Fruit fly (Drosophila melanogaster) whole organism, embryonic: ENCODE results near the gene CG1764.
A peak's percentile ranks its signal among the peaks of the same experiment; 100 is the strongest.

Source experiments
- Asciz ChIP-seq: fragments of 200-800 bp; sonication (Bioruptor generic); optimal IDR thresholded peaks from 2 replicates; lab custom pipeline; 2017; ENCODE audit warnings: missing biosample characterization, mild to moderate bottlenecking, missing genetic modification characterization, missing genetic modification reagents
- CG11456 ChIP-seq: fragments of 200-800 bp; sonication (Bioruptor generic); IDR thresholded peaks from 3 replicates; pipeline ENCODE4 v1.3.6; 2022; ENCODE audit warnings: missing biosample characterization, missing genetic modification characterization
- CG13296 ChIP-seq: fragments of 200-800 bp; sonication (Bioruptor generic); optimal IDR thresholded peaks from 3 replicates; lab custom pipeline; 2018; ENCODE audit warnings: missing biosample characterization, mild to moderate bottlenecking, missing genetic modification characterization
- CG13424 ChIP-seq: fragments of 200-800 bp; sonication (Bioruptor generic); optimal IDR thresholded peaks from 2 replicates; lab custom pipeline; 2019; ENCODE audit warnings: missing biosample characterization, mild to moderate bottlenecking, missing genetic modification characterization, moderate library complexity
- CG14050 ChIP-seq: fragments of 200-800 bp; sonication (Bioruptor generic); IDR thresholded peaks from 3 replicates; pipeline ENCODE4 v1.3.6; 2022; ENCODE audit warnings: missing biosample characterization, missing genetic modification characterization
- CG15479 ChIP-seq: fragments of 200-800 bp; sonication (Bioruptor generic); optimal IDR thresholded peaks from 3 replicates; lab custom pipeline; 2019; ENCODE audit warnings: missing biosample characterization, mild to moderate bottlenecking, missing genetic modification characterization, moderate library complexity
- CG1603 ChIP-seq: fragments of 200-800 bp; sonication (Bioruptor generic); optimal IDR thresholded peaks from 2 replicates; lab custom pipeline; 2019; ENCODE audit warnings: missing biosample characterization, mild to moderate bottlenecking, missing genetic modification characterization, moderate library complexity
- CG17186 ChIP-seq: fragments of 200-800 bp; sonication (Bioruptor generic); optimal IDR thresholded peaks from 3 replicates; lab custom pipeline; 2017; ENCODE audit warnings: missing biosample characterization, missing genetic modification reagents, missing genetic modification characterization
- CG17385 ChIP-seq: fragments of 200-800 bp; sonication (Bioruptor generic); optimal IDR thresholded peaks from 3 replicates; lab custom pipeline; 2018; ENCODE audit warnings: missing biosample characterization, mild to moderate bottlenecking, missing genetic modification characterization
- CG18476 ChIP-seq: fragments of 200-800 bp; sonication (Bioruptor generic); optimal IDR thresholded peaks from 2 replicates; lab custom pipeline; 2016; ENCODE audit warnings: missing biosample characterization, mild to moderate bottlenecking, missing genetic modification characterization
- CG18599 ChIP-seq: fragments of 200-800 bp; sonication (Bioruptor generic); optimal IDR thresholded peaks from 3 replicates; lab custom pipeline; 2017; ENCODE audit warnings: missing biosample characterization, missing genetic modification characterization, mild to moderate bottlenecking, moderate library complexity, missing genetic modification reagents
- CG2875 ChIP-seq: fragments of 200-800 bp; sonication (Bioruptor generic); optimal IDR thresholded peaks from 2 replicates; lab custom pipeline; 2017; ENCODE audit warnings: missing biosample characterization, mild to moderate bottlenecking, missing genetic modification characterization, missing genetic modification reagents
- CG2889 ChIP-seq: fragments of 200-800 bp; sonication (Bioruptor generic); IDR thresholded peaks from 3 replicates; pipeline ENCODE4 v1.3.6; 2022; ENCODE audit warnings: missing biosample characterization, missing genetic modification characterization
- CG30020 ChIP-seq: fragments of 200-800 bp; optimal IDR thresholded peaks from 2 replicates; lab custom pipeline; 2019; ENCODE audit warnings: missing biosample characterization, mild to moderate bottlenecking, missing genetic modification characterization, moderate library complexity
- CG31441 ChIP-seq: fragments of 200-800 bp; sonication (Bioruptor generic); IDR thresholded peaks from 2 replicates; pipeline ENCODE4 v1.3.6; 2022; ENCODE audit warnings: missing biosample characterization, missing genetic modification characterization
- CG3995 ChIP-seq: fragments of 200-800 bp; sonication (Bioruptor generic); optimal IDR thresholded peaks from 3 replicates; lab custom pipeline; 2016; ENCODE audit warnings: missing biosample characterization, missing genetic modification characterization
- CG42726 ChIP-seq: fragments of 200-800 bp; sonication (Bioruptor generic); IDR thresholded peaks from 2 replicates; pipeline ENCODE4 v1.3.6; 2022; ENCODE audit warnings: missing biosample characterization, missing genetic modification characterization; ENCODE audit not compliant: partially characterized antibody
- CG6765 ChIP-seq: fragments of 200-800 bp; sonication (Bioruptor generic); optimal IDR thresholded peaks from 3 replicates; lab custom pipeline; 2017; ENCODE audit warnings: missing biosample characterization, mild to moderate bottlenecking, missing genetic modification characterization
- CG7745 ChIP-seq: fragments of 200-800 bp; sonication (Bioruptor generic); optimal IDR thresholded peaks from 2 replicates; lab custom pipeline; 2018; ENCODE audit warnings: missing biosample characterization, mild to moderate bottlenecking, missing genetic modification characterization, moderate library complexity
- CG7839 ChIP-seq: fragments of 200-800 bp; sonication (Bioruptor generic); optimal IDR thresholded peaks from 3 replicates; lab custom pipeline; 2018; ENCODE audit warnings: missing biosample characterization, mild to moderate bottlenecking, missing genetic modification characterization, moderate library complexity
- CHES-1-like ChIP-seq: fragments of 200-800 bp; sonication (Bioruptor generic); optimal IDR thresholded peaks from 2 replicates; lab custom pipeline; 2016; ENCODE audit warnings: missing biosample characterization, missing genetic modification characterization
- CoRest ChIP-seq: fragments of 200-800 bp; sonication (Bioruptor generic); optimal IDR thresholded peaks from 3 replicates; lab custom pipeline; 2018; ENCODE audit warnings: missing biosample characterization, mild to moderate bottlenecking, missing genetic modification characterization, moderate library complexity
- D19A ChIP-seq: fragments of 200-800 bp; optimal IDR thresholded peaks from 3 replicates; lab custom pipeline; 2019; ENCODE audit warnings: missing biosample characterization, mild to moderate bottlenecking, missing genetic modification characterization, moderate library complexity
- Dp ChIP-seq: fragments of 200-800 bp; sonication (Bioruptor generic); optimal IDR thresholded peaks from 2 replicates; lab custom pipeline; 2018; ENCODE audit warnings: missing biosample characterization, mild to moderate bottlenecking, missing genetic modification characterization, moderate library complexity
- HLH4C ChIP-seq: fragments of 200-800 bp; sonication (Bioruptor generic); IDR thresholded peaks from 3 replicates; pipeline ENCODE4 v1.3.6; 2022; ENCODE audit warnings: missing biosample characterization, missing genetic modification characterization; ENCODE audit not compliant: partially characterized antibody
- Lpt ChIP-seq: fragments of >200 bp; optimal IDR thresholded peaks from 2 replicates; lab custom pipeline; 2018; ENCODE audit warnings: missing biosample characterization, missing genetic modification characterization
- MESR4 ChIP-seq: fragments of 200-800 bp; sonication (Bioruptor generic); optimal IDR thresholded peaks from 2 replicates; lab custom pipeline; 2018; ENCODE audit warnings: missing biosample characterization, mild to moderate bottlenecking, missing genetic modification characterization, moderate library complexity
- Nf-YA ChIP-seq: fragments of 200-800 bp; sonication (Bioruptor generic); IDR thresholded peaks from 2 replicates; pipeline ENCODE4 v1.3.6; 2022; ENCODE audit warnings: missing biosample characterization, missing genetic modification characterization
- Oli ChIP-seq: fragments of 200-800 bp; sonication (Bioruptor generic); optimal IDR thresholded peaks from 2 replicates; lab custom pipeline; 2018; ENCODE audit warnings: missing biosample characterization, mild to moderate bottlenecking, missing genetic modification characterization, moderate library complexity
- Sin3A ChIP-seq: fragments of >200 bp; optimal IDR thresholded peaks from 2 replicates; lab custom pipeline; 2018
- Spps ChIP-seq: fragments of 200-800 bp; sonication (Bioruptor generic); optimal IDR thresholded peaks from 2 replicates; lab custom pipeline; 2018; ENCODE audit warnings: missing biosample characterization, mild to moderate bottlenecking, missing genetic modification characterization
- abd-A ChIP-seq: fragments of 200-800 bp; sonication (Bioruptor generic); optimal IDR thresholded peaks from 3 replicates; lab custom pipeline; 2019; ENCODE audit warnings: missing biosample characterization, mild to moderate bottlenecking, missing genetic modification characterization, moderate library complexity
- al ChIP-seq: fragments of 200-800 bp; sonication (Bioruptor generic); IDR thresholded peaks from 2 replicates; pipeline ENCODE4 v1.3.6; 2022; ENCODE audit warnings: missing biosample characterization, missing genetic modification characterization
- bbx ChIP-seq: fragments of 200-800 bp; sonication (Bioruptor generic); IDR thresholded peaks from 2 replicates; pipeline ENCODE4 v1.3.6; 2022; ENCODE audit warnings: missing biosample characterization, missing genetic modification characterization; ENCODE audit not compliant: partially characterized antibody
- cas ChIP-seq: fragments of 200-800 bp; sonication (Bioruptor generic); IDR thresholded peaks from 2 replicates; pipeline ENCODE4 v1.3.6; 2022; ENCODE audit warnings: missing biosample characterization, missing genetic modification characterization
- dati ChIP-seq: fragments of 200-800 bp; sonication (Bioruptor generic); IDR thresholded peaks from 2 replicates; pipeline ENCODE4 v1.3.6; 2022; ENCODE audit warnings: missing biosample characterization, missing genetic modification characterization
- ewg ChIP-seq: fragments of 200-800 bp; sonication (Bioruptor generic); optimal IDR thresholded peaks from 3 replicates; lab custom pipeline; 2017; ENCODE audit warnings: mild to moderate bottlenecking, missing biosample characterization, missing genetic modification reagents, missing genetic modification characterization
- fd3F ChIP-seq: fragments of 200-800 bp; sonication (Bioruptor generic); optimal IDR thresholded peaks from 2 replicates; lab custom pipeline; 2018; ENCODE audit warnings: missing biosample characterization, mild to moderate bottlenecking, missing genetic modification characterization, moderate library complexity
- gsb-n ChIP-seq: fragments of 200-800 bp; sonication (Bioruptor generic); optimal IDR thresholded peaks from 3 replicates; lab custom pipeline; 2018; ENCODE audit warnings: missing biosample characterization, mild to moderate bottlenecking, missing genetic modification characterization
- gt ChIP-seq: fragments of 200-800 bp; sonication (Bioruptor generic); IDR thresholded peaks from 2 replicates; pipeline ENCODE4 v1.3.6; 2022; ENCODE audit warnings: missing biosample characterization, missing genetic modification characterization
- hkb ChIP-seq, 2 experiments: fragments of 200-800 bp in 1 of 2; fragments of >200 bp in 1 of 2; sonication (Bioruptor generic) in 1 of 2; IDR thresholded peaks in 1 of 2; optimal IDR thresholded peaks in 1 of 2; 2 replicates each; pipeline versions ENCODE4 v1.3.6 to Lab custom; 2017 to 2022; ENCODE audit warnings: missing biosample characterization in 1 of 2, missing genetic modification characterization in 1 of 2
- lmd ChIP-seq: fragments of 200-800 bp; sonication (Bioruptor generic); IDR thresholded peaks from 2 replicates; pipeline ENCODE4 v1.3.6; 2022; ENCODE audit warnings: missing biosample characterization, missing genetic modification characterization
- nerfin-1 ChIP-seq: fragments of 200-800 bp; sonication (Bioruptor generic); optimal IDR thresholded peaks from 3 replicates; lab custom pipeline; 2019; ENCODE audit warnings: missing biosample characterization, mild to moderate bottlenecking, missing genetic modification characterization, moderate library complexity
- peb ChIP-seq: fragments of 200-800 bp; sonication (Bioruptor generic); IDR thresholded peaks from 2 replicates; pipeline ENCODE4 v1.3.6; 2022; ENCODE audit warnings: missing biosample characterization, missing genetic modification characterization
- pfk ChIP-seq: fragments of 200-800 bp; sonication (Bioruptor generic); optimal IDR thresholded peaks from 2 replicates; lab custom pipeline; 2018; ENCODE audit warnings: missing biosample characterization, mild to moderate bottlenecking, missing genetic modification characterization, moderate library complexity
- pita ChIP-seq: fragments of 200-800 bp; sonication (Bioruptor generic); optimal IDR thresholded peaks from 2 replicates; lab custom pipeline; 2017; ENCODE audit warnings: missing biosample characterization, mild to moderate bottlenecking, missing genetic modification characterization
- pros ChIP-seq: fragments of 200-800 bp; sonication (Bioruptor generic); optimal IDR thresholded peaks from 3 replicates; lab custom pipeline; 2019; ENCODE audit warnings: missing biosample characterization, mild to moderate bottlenecking, missing genetic modification characterization, moderate library complexity
- rib ChIP-seq: fragments of 200-800 bp; sonication (Bioruptor generic); IDR thresholded peaks from 2 replicates; pipeline ENCODE4 v1.3.6; 2022; ENCODE audit warnings: missing biosample characterization, missing genetic modification characterization
- sim ChIP-seq: fragments of 200-800 bp; sonication (Bioruptor generic); IDR thresholded peaks from 2 replicates; pipeline ENCODE4 v1.3.6; 2022; ENCODE audit warnings: missing biosample characterization, missing genetic modification characterization
- stc ChIP-seq: fragments of 200-800 bp; sonication (Bioruptor generic); IDR thresholded peaks from 2 replicates; pipeline ENCODE4 v1.3.6; 2022; ENCODE audit warnings: missing biosample characterization, missing genetic modification characterization
- tap ChIP-seq: fragments of 200-800 bp; optimal IDR thresholded peaks from 3 replicates; lab custom pipeline; 2019; ENCODE audit warnings: missing biosample characterization, mild to moderate bottlenecking, missing genetic modification characterization, moderate library complexity

The CG1764 gene

DNA sequence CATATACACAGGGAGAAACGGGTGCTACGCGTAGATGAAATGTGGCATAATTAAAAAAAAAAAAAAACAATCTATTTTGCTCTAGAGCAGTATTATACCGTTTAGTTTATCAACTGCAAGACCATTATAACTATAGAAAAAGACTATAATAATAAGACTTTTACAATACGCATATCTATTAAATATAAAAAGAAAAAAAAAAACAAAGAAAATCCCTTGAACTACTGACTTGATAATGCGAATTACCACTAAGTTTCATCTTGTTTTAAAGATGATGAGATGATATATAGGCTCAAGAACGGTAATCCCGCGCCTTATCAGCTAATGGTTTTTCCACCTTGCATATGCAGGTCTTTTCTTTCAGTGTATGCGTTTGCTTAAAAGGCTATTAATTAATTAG lies 5.0 kb upstream of the CG1764 start (continued):
- TF ChIP-seq CG15479 (GFP tag; lab: Kevin White, UChicago) (no peak), CG30020 (tag; lab: Kevin White, UChicago) (no peak), Sin3A (no peak), rib (GFP tag; lab: Robert Waterston, UW) (no peak), CG31441 (peak; percentile 48), CG18476 (GFP tag; lab: Kevin White, UChicago) (no peak), CG7839 (tag; lab: Kevin White, UChicago) (peak; percentile 58), fd3F (GFP tag; lab: Kevin White, UChicago) (no peak), gsb-n (tag; lab: Kevin White, UChicago) (no peak), CG3995 (no peak), Nf-YA (GFP tag; lab: Robert Waterston, UW) (no peak), CHES-1-like (GFP tag; lab: Kevin White, UChicago) (no peak), lmd (peak; percentile 25; the same call in 1 of the 2 replicates), MESR4 (GFP tag; lab: Kevin White, UChicago) (no peak), CG18599 (GFP tag; lab: Kevin White, UChicago) (peak; percentile 27), Lpt (no peak), CG2875 (GFP tag; lab: Kevin White, UChicago) (peak; percentile 18), HLH4C (GFP tag; lab: Robert Waterston, UW) (no peak), cas (GFP tag; lab: Robert Waterston, UW) (no peak), gt (GFP tag; lab: Robert Waterston, UW) (no peak), stc (GFP tag; lab: Robert Waterston, UW) (no peak), ewg (no peak), nerfin-1 (tag; lab: Kevin White, UChicago) (peak; percentile 0), CG2889 (GFP tag; lab: Robert Waterston, UW) (no peak), peb (no peak), CG13296 (GFP tag; lab: Kevin White, UChicago) (no peak), Spps (no peak), al (GFP tag; lab: Robert Waterston, UW) (no peak), CG6765 (GFP tag; lab: Kevin White, UChicago) (no peak), CG11456 (GFP tag; lab: Robert Waterston, UW) (no peak), CG17186 (GFP tag; lab: Kevin White, UChicago) (no peak), hkb (optimal IDR thresholded peaks at IDR 0.05; lab: Kevin White, UChicago) (no peak), hkb (GFP tag; IDR thresholded peaks at IDR 0.05; lab: Robert Waterston, UW) (0 out of 2 replicates have a peak, but pooled peaks have one; percentile 14), CG1603 (tag; lab: Kevin White, UChicago) (no peak), CG14050 (GFP tag; lab: Robert Waterston, UW) (no peak), CG7745 (tag; lab: Kevin White, UChicago) (no peak), Dp (GFP tag; lab: Kevin White, UChicago) (no peak), sim (GFP tag; lab: Robert Waterston, UW) (no peak), D19A (tag; lab: Kevin White, UChicago) (no peak), CG13424 (tag; lab: Kevin White, UChicago) (peak; percentile 51), bbx (GFP tag; lab: Robert Waterston, UW) (no peak), pita (GFP tag; lab: Kevin White, UChicago) (no peak), pfk (no peak), Asciz (GFP tag; lab: Kevin White, UChicago) (no peak), pros (no peak), CoRest (tag; lab: Kevin White, UChicago) (peak; percentile 61), CG42726 (GFP tag; lab: Robert Waterston, UW) (no peak), CG17385 (peak; percentile 36), abd-A (no peak), tap (tag; lab: Kevin White, UChicago) (no peak), dati (no peak), Oli (tag; lab: Kevin White, UChicago) (peak; percentile 22)
